Worm (Caenorhabditis elegans) whole organism, L3 larva: Measurements from ENCODE around the gene ZK287.1.

Source experiments
- ama-1 ChIP-seq: fragments of 150-350 bp; optimal IDR thresholded peaks from 2 replicates; lab custom pipeline; 2018
- snpc-4 ChIP-seq: fragments of 150-350 bp; optimal IDR thresholded peaks from 2 replicates; lab custom pipeline; 2014; ENCODE audit warnings: missing biosample characterization, missing genetic modification characterization
- ztf-11 ChIP-seq: fragments of 150-350 bp; optimal IDR thresholded peaks from 2 replicates; lab custom pipeline; 2014; ENCODE audit warnings: missing biosample characterization, missing genetic modification characterization

DNA sequence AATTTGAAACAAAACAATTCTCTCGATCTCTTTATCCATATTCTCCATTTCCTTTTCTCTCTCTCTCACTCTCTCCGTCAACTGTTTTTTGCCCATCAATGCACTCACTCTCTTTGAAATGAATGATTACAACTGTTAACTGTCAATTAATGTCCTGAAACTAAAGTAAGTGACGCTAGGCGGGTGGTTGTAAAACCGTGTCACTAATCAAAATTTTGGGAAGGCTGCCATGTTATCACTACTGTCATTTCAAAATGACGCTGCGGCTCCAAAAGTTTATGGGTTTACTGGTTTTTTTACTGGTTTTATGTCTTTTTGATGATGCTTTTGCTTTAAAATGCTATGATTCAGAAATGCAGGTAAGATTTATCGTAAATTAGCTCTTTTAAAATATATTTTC, 12.7 kb downstream of the ZK287.1 start, which contains the start of gene ZK287.9:
- TF ChIP-seq ztf-11 (tag; lab: Kevin White, UChicago) (no peak), ama-1 (lab: Kevin White, UChicago) (no peak), snpc-4 (tag; lab: Kevin White, UChicago) (no peak)
